Worm (Caenorhabditis elegans) whole organism, L2 larva: ENCODE measurements around the gene srj-8.

ENCODE experiments used
- R02D3.7 ChIP-seq: fragments of 150-350 bp; optimal IDR thresholded peaks from 2 replicates; lab custom pipeline; 2014; ENCODE audit warnings: missing biosample characterization, missing genetic modification characterization
- ama-1 ChIP-seq: fragments of 150-350 bp; optimal IDR thresholded peaks from 2 replicates; lab custom pipeline; 2018; ENCODE audit warnings: inconsistent platforms
- ceh-82 ChIP-seq: fragments of 150-350 bp; optimal IDR thresholded peaks from 2 replicates; lab custom pipeline; 2014; ENCODE audit warnings: missing biosample characterization, missing genetic modification characterization
- crh-2 ChIP-seq: sonication (generic microtip); optimal IDR thresholded peaks from 2 replicates; lab custom pipeline; 2017; ENCODE audit warnings: missing biosample characterization, missing genetic modification characterization
- fos-1 ChIP-seq: fragments of 150-350 bp; optimal IDR thresholded peaks from 2 replicates; lab custom pipeline; 2014; ENCODE audit warnings: missing biosample characterization, missing genetic modification characterization
- lsy-2 ChIP-seq, 2 experiments: fragments of 150-350 bp in 1 of 2; sonication (generic microtip) in 1 of 2; optimal IDR thresholded peaks; 2 replicates each; lab custom pipeline; 2014 to 2017; ENCODE audit warnings: missing biosample characterization in 2 of 2, missing genetic modification characterization in 2 of 2
- mdl-1 ChIP-seq, 2 experiments: fragments of 150-350 bp in 1 of 2; sonication (generic microtip) in 1 of 2; optimal IDR thresholded peaks; 2 replicates each; lab custom pipeline; 2017; ENCODE audit warnings: missing biosample characterization in 2 of 2, missing genetic modification characterization in 2 of 2
- nhr-10 ChIP-seq: sonication (generic microtip); optimal IDR thresholded peaks from 2 replicates; lab custom pipeline; 2017; ENCODE audit warnings: missing biosample characterization, missing genetic modification characterization
- nhr-11 ChIP-seq: fragments of 150-350 bp; optimal IDR thresholded peaks from 2 replicates; lab custom pipeline; 2014; ENCODE audit warnings: missing biosample characterization, missing genetic modification characterization
- nhr-12 ChIP-seq: fragments of 150-350 bp; optimal IDR thresholded peaks from 2 replicates; lab custom pipeline; 2014; ENCODE audit warnings: missing biosample characterization, missing genetic modification characterization
- skn-1 ChIP-seq: sonication (generic microtip); optimal IDR thresholded peaks from 2 replicates; lab custom pipeline; 2017; ENCODE audit warnings: missing biosample characterization, missing genetic modification characterization
- ztf-11 ChIP-seq: sonication (generic microtip); optimal IDR thresholded peaks from 2 replicates; lab custom pipeline; 2017; ENCODE audit warnings: missing biosample characterization, missing genetic modification characterization

DNA sequence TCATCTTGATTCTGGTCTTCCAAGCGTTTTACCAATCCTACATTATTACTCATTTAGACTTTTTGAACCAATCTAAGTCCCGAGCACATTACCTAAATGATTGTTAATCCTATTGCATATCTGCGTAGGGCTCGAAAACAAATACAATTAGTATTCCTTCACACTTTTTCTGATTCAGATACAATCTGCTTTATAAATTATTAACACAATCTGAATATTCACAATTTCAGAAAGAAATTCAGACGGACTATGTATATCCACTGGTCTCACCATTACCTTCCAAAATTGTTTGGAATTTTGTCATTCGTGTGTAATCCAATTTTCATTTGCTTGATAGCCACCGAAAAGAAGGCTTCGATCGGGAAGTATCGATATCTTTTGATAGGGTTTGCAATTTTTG lies 6.4 kb upstream of the srj-8 start, which contains the start of gene srj-11:
- TF ChIP-seq nhr-11: no peak
- TF ChIP-seq mdl-1 (tag; optimal IDR thresholded peaks at IDR 0.05; lab: Kevin White, UChicago): no peak
- TF ChIP-seq R02D3.7 (tag; lab: Kevin White, UChicago): no peak
- TF ChIP-seq crh-2 (tag; lab: Kevin White, UChicago): no peak
- no peak for TF ChIP-seq nhr-10
- TF ChIP-seq nhr-12 (tag; lab: Kevin White, UChicago): no peak
- TF ChIP-seq lsy-2 (tag; optimal IDR thresholded peaks at IDR 0.05; lab: Kevin White, UChicago): no peak
- TF ChIP-seq ztf-11: no peak
- no peak for TF ChIP-seq skn-1
- no peak for TF ChIP-seq ama-1 (lab: Kevin White, UChicago)
- no peak for TF ChIP-seq ceh-82 (tag; lab: Kevin White, UChicago)
- no peak for TF ChIP-seq fos-1
